Worm (Caenorhabditis elegans): ENCODE data around the gene K05F1.10.

ce11 chrII:5801075-5801474, 4.2 kb downstream of the K05F1.10 start, which contains the start of the genes K05F1.9 and K05F1.1:
- no peak for TF ChIP-seq pqm-1 (tag; optimal IDR thresholded peaks at IDR 0.05)
- TF ChIP-seq sptf-1 (tag; optimal IDR thresholded peaks at IDR 0.05): no peak
- no peak for TF ChIP-seq ceh-88 (GFP tag; IDR thresholded peaks at IDR 0.05)
- no peak for TF ChIP-seq unc-86 (tag; optimal IDR thresholded peaks at IDR 0.05)
- no peak for TF ChIP-seq aly-2 (tag; optimal IDR thresholded peaks at IDR 0.05)
- TF ChIP-seq elt-2 (tag; optimal IDR thresholded peaks at IDR 0.05): no peak
- TF ChIP-seq xbp-1 (tag; optimal IDR thresholded peaks at IDR 0.05): no peak
- no peak for TF ChIP-seq nhr-11 (tag; optimal IDR thresholded peaks at IDR 0.05)
- no peak for TF ChIP-seq mdl-1 (tag; optimal IDR thresholded peaks at IDR 0.05)
- no peak for TF ChIP-seq nhr-19 (GFP tag; conservative IDR thresholded peaks at IDR 0.05)

All from whole organism, L1 larva.